Worm (Caenorhabditis elegans): ENCODE results near the gene pstk-1.

Gene pstk-1

DNA sequence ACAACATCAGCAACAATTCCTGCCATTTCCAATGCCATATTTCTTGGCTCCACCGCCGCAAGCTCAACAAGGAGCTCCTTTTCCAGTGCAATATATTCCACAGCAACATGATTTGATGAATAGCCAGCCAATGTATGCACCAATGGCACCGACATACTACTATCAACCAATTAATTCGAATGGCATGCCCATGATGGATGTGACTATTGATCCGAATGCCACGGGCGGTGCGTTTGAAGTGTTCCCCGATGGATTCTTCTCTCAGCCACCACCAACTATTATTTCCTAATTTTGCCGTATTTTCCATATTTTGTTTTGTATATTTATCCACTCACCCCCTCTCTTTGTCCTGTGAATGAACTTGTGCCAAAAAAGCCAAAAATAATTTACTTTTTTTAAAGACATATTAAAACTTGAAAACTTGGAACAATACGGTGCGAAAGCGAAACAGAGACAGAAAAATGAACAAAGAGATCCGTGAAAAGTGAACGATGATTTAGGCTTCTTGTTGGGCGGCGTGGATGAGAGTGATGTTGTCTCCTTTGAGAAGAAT, 37.5 kb upstream of the pstk-1 start (continued):
- TF ChIP-seq F49E8.2 (tag; optimal IDR thresholded peaks at IDR 0.05; ENCODE audit: insufficient read depth) (peak; percentile 86), mxl-1 (tag; optimal IDR thresholded peaks at IDR 0.05) (no peak), cebp-1 (GFP tag; IDR thresholded peaks at IDR 0.05) (no peak), cebp-1 (tag; optimal IDR thresholded peaks at IDR 0.05) (peak; percentile 37), madf-6 (GFP tag; IDR thresholded peaks at IDR 0.05) (peak; percentile 62), tbx-9 (tag; optimal IDR thresholded peaks at IDR 0.05; ENCODE audit: borderline replicate concordance) (no peak), F10E7.11 (tag; optimal IDR thresholded peaks at IDR 0.05) (peak; percentile 13), ceh-58 (GFP tag; IDR thresholded peaks at IDR 0.05) (0 out of 2 replicates have a peak, but pooled peaks have one; percentile 54), hrde-1 (tag; optimal IDR thresholded peaks at IDR 0.05; ENCODE audit: borderline replicate concordance) (peak; percentile 20), aptf-2 (GFP tag; conservative IDR thresholded peaks at IDR 0.05) (no peak), Y53G8AR.9 (GFP tag; conservative IDR thresholded peaks at IDR 0.05) (peak; percentile 47; the same call in 1 of the 2 replicates), ztf-25 (GFP tag; IDR thresholded peaks at IDR 0.05) (peak; percentile 28; the same call in 1 of the 2 replicates), gei-17 (GFP tag; optimal IDR thresholded peaks at IDR 0.05) (no peak), bed-1 (GFP tag; IDR thresholded peaks at IDR 0.05) (no peak), snpc-1.1 (tag; optimal IDR thresholded peaks at IDR 0.05; ENCODE audit: insufficient read depth) (no peak), nfyb-1 (GFP tag; IDR thresholded peaks at IDR 0.05) (0 out of 2 replicates have a peak, but pooled peaks have one; percentile 20), B0336.3 (GFP tag; IDR thresholded peaks at IDR 0.05) (peak; percentile 69), F22D6.2 (tag; optimal IDR thresholded peaks at IDR 0.05) (no peak), ama-1 (optimal IDR thresholded peaks at IDR 0.05) (no peak), ama-1 (GFP tag; optimal IDR thresholded peaks at IDR 0.05) (peak in 1 of 2 experiments; percentile 9), egrh-3 (GFP tag; IDR thresholded peaks at IDR 0.05) (no peak), Y53F4B.3 (GFP tag; IDR thresholded peaks at IDR 0.05) (no peak), tlf-1 (GFP tag; optimal IDR thresholded peaks at IDR 0.05) (no peak), F57C9.4 (tag; optimal IDR thresholded peaks at IDR 0.05) (no peak), die-1 (tag; optimal IDR thresholded peaks at IDR 0.05) (peak; percentile 24), akir-1 (GFP tag; optimal IDR thresholded peaks at IDR 0.05) (no peak), Y95B8A.8 (GFP tag; IDR thresholded peaks at IDR 0.05) (peak; percentile 67), madf-8 (GFP tag; conservative IDR thresholded peaks at IDR 0.05) (peak; percentile 25; the same call in 1 of the 2 replicates), nhr-179 (tag; optimal IDR thresholded peaks at IDR 0.05) (no peak), let-526 (GFP tag; IDR thresholded peaks at IDR 0.05) (no peak), hmg-20 (GFP tag; IDR thresholded peaks at IDR 0.05) (no peak), ceh-40 (GFP tag; IDR thresholded peaks at IDR 0.05) (no peak), F33H1.4 (GFP tag; IDR thresholded peaks at IDR 0.05) (no peak; the same call in 1 of the 2 replicates), atf-7 (tag; optimal IDR thresholded peaks at IDR 0.05) (no peak), hsf-1 (GFP tag; IDR thresholded peaks at IDR 0.05) (0 out of 2 replicates have a peak, but pooled peaks have one; percentile 24), xnd-1 (tag; optimal IDR thresholded peaks at IDR 0.05) (peak; percentile 13), bed-2 (GFP tag; IDR thresholded peaks at IDR 0.05) (no peak), Y79H2A.3 (GFP tag; conservative IDR thresholded peaks at IDR 0.05) (peak; percentile 75; the same call in 1 of the 2 replicates)

DNA sequence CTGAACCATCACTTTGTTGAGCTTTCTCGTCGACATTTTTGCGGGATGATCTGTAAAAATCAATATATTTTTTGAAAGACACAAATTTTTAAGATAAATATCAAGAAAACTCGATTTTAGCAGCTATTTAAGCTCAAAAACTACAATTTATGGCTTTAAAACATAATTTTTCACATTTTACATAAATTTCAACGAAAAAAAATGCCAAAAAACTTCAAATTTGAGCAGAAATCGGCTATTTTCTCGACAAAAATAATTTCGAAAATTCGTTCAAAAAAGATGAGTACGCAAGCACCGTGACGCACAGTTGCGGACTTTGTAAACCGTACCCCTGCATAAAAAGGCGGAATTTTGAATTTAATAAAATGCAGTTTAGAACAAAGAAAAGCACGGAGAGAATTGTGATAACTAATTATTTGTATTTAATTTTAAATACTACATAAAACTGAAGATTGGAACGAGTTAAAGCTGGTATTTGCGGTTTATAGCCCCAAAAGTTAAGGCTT, 36.8 kb upstream of the pstk-1 start, which contains the start of gene snr-6:
snr-6 (minus strand) TSS at position 51 of the 506 bp plus-strand sequence.
- TF ChIP-seq efl-1 (GFP tag; optimal IDR thresholded peaks at IDR 0.05), result peak; percentile 83
- no peak for TF ChIP-seq lir-1 (GFP tag; conservative IDR thresholded peaks at IDR 0.05)
- TF ChIP-seq F49E8.2 (tag; optimal IDR thresholded peaks at IDR 0.05; ENCODE audit: insufficient read depth), result peak; percentile 11
- TF ChIP-seq D2030.7 (GFP tag; IDR thresholded peaks at IDR 0.05), result peak; percentile 39; the same call in 1 of the 2 replicates
- no peak for TF ChIP-seq K12H6.12 (tag; optimal IDR thresholded peaks at IDR 0.05)
- TF ChIP-seq mes-4 (tag; optimal IDR thresholded peaks at IDR 0.05), result no peak
- no peak for TF ChIP-seq hlh-26 (GFP tag; conservative IDR thresholded peaks at IDR 0.05)
- TF ChIP-seq mcd-1 (GFP tag; IDR thresholded peaks at IDR 0.05), result peak; percentile 44; the same call in 1 of the 2 replicates
- TF ChIP-seq Y56A3A.18 (GFP tag; IDR thresholded peaks at IDR 0.05), result no peak
- no peak for TF ChIP-seq nfyb-1 (GFP tag; IDR thresholded peaks at IDR 0.05)
- no peak for TF ChIP-seq chd-7 (tag; optimal IDR thresholded peaks at IDR 0.05)
- no peak for TF ChIP-seq ztf-25 (GFP tag; IDR thresholded peaks at IDR 0.05)
- peak; percentile 92 for TF ChIP-seq lin-54 (GFP tag; optimal IDR thresholded peaks at IDR 0.05)
- no peak for TF ChIP-seq gei-17 (GFP tag; optimal IDR thresholded peaks at IDR 0.05)
- peak; percentile 62 for TF ChIP-seq him-1 (tag; optimal IDR thresholded peaks at IDR 0.05)
